Worm (Caenorhabditis elegans) whole organism, mixed stage, embryonic: ENCODE data around the gene ints-13.

Experiments used
- M03D4.4 ChIP-seq: sonication (generic microtip); optimal IDR thresholded peaks from 2 replicates; lab custom pipeline; 2017; ENCODE audit warnings: mild to moderate bottlenecking, missing genetic modification characterization, missing compliant biosample characterization
- bed-3 ChIP-seq: fragments of 200-800 bp; sonication (Bioruptor generic); optimal IDR thresholded peaks from 3 replicates; lab custom pipeline; 2018; ENCODE audit warnings: mild to moderate bottlenecking, missing genetic modification characterization, moderate library complexity, missing compliant biosample characterization
- blmp-1 ChIP-seq: fragments of 150-350 bp; optimal IDR thresholded peaks from 2 replicates; lab custom pipeline; 2014; ENCODE audit warnings: missing biosample characterization, missing genetic modification characterization
- ceh-39 ChIP-seq: fragments of 150-350 bp; optimal IDR thresholded peaks from 2 replicates; lab custom pipeline; 2014; ENCODE audit warnings: missing biosample characterization, missing genetic modification characterization
- ceh-43 ChIP-seq: fragments of 200-800 bp; sonication (Bioruptor generic); optimal IDR thresholded peaks from 2 replicates; lab custom pipeline; 2018; ENCODE audit warnings: mild to moderate bottlenecking, missing genetic modification characterization, moderate library complexity, missing compliant biosample characterization
- ceh-83 ChIP-seq: fragments of 200-800 bp; sonication (Bioruptor generic); optimal IDR thresholded peaks from 2 replicates; lab custom pipeline; 2018; ENCODE audit warnings: mild to moderate bottlenecking, missing genetic modification characterization, missing compliant biosample characterization
- ces-1 ChIP-seq: fragments of 150-350 bp; optimal IDR thresholded peaks from 2 replicates; lab custom pipeline; 2014; ENCODE audit warnings: missing biosample characterization, missing genetic modification reagents, missing genetic modification characterization
- cnd-1 ChIP-seq: fragments of 200-800 bp; sonication (Bioruptor generic); optimal IDR thresholded peaks from 2 replicates; lab custom pipeline; 2018; ENCODE audit warnings: mild to moderate bottlenecking, missing genetic modification characterization, missing compliant biosample characterization
- drap-1 ChIP-seq: fragments of 200-800 bp; sonication (Bioruptor generic); optimal IDR thresholded peaks from 3 replicates; lab custom pipeline; 2018; ENCODE audit warnings: mild to moderate bottlenecking, missing genetic modification characterization, missing compliant biosample characterization
- elt-1 ChIP-seq: sonication (generic microtip); optimal IDR thresholded peaks from 2 replicates; lab custom pipeline; 2017; ENCODE audit warnings: missing genetic modification characterization, mild to moderate bottlenecking, missing compliant biosample characterization, antibody characterized with exemption, moderate library complexity, borderline replicate concordance; ENCODE audit not compliant: insufficient read depth
- elt-3 ChIP-seq: fragments of 150-350 bp; optimal IDR thresholded peaks from 2 replicates; lab custom pipeline; 2014; ENCODE audit warnings: missing biosample characterization, missing genetic modification characterization
- flh-1 ChIP-seq: fragments of 200-800 bp; sonication (Bioruptor generic); optimal IDR thresholded peaks from 2 replicates; lab custom pipeline; 2018; ENCODE audit warnings: mild to moderate bottlenecking, missing genetic modification characterization, moderate library complexity, missing compliant biosample characterization
- ham-2 ChIP-seq: fragments of 200-800 bp; sonication (Bioruptor generic); optimal IDR thresholded peaks from 2 replicates; lab custom pipeline; 2018; ENCODE audit warnings: mild to moderate bottlenecking, missing genetic modification characterization, missing compliant biosample characterization
- hlh-1 ChIP-seq: fragments of 150-350 bp; optimal IDR thresholded peaks from 2 replicates; lab custom pipeline; 2014; ENCODE audit warnings: missing biosample characterization, missing genetic modification reagents, missing genetic modification characterization
- lin-13 ChIP-seq: fragments of 150-350 bp; optimal IDR thresholded peaks from 2 replicates; lab custom pipeline; 2014; ENCODE audit warnings: missing biosample characterization, missing genetic modification characterization
- lin-32 ChIP-seq: fragments of 200-800 bp; sonication (Bioruptor generic); optimal IDR thresholded peaks from 2 replicates; lab custom pipeline; 2018; ENCODE audit warnings: mild to moderate bottlenecking, missing genetic modification characterization, missing compliant biosample characterization
- lsy-2 ChIP-seq: fragments of 150-350 bp; optimal IDR thresholded peaks from 2 replicates; lab custom pipeline; 2014; ENCODE audit warnings: missing biosample characterization, missing genetic modification characterization
- mab-5 ChIP-seq: fragments of 150-350 bp; optimal IDR thresholded peaks from 2 replicates; lab custom pipeline; 2014; ENCODE audit warnings: missing biosample characterization, missing genetic modification characterization
- mep-1 ChIP-seq: fragments of 150-350 bp; optimal IDR thresholded peaks from 2 replicates; lab custom pipeline; 2017; ENCODE audit warnings: missing biosample characterization, missing genetic modification reagents, missing genetic modification characterization, inconsistent platforms
- mls-2 ChIP-seq: sonication (generic microtip); optimal IDR thresholded peaks from 2 replicates; lab custom pipeline; 2016; ENCODE audit warnings: mild to moderate bottlenecking, missing genetic modification characterization, moderate library complexity, missing compliant biosample characterization
- nhr-2 ChIP-seq: fragments of 150-350 bp; optimal IDR thresholded peaks from 2 replicates; lab custom pipeline; 2014; ENCODE audit warnings: missing biosample characterization, missing genetic modification characterization
- nhr-237 ChIP-seq: fragments of 150-350 bp; optimal IDR thresholded peaks from 2 replicates; lab custom pipeline; 2014; ENCODE audit warnings: missing biosample characterization, missing genetic modification characterization
- nhr-28 ChIP-seq: fragments of 150-350 bp; optimal IDR thresholded peaks from 2 replicates; lab custom pipeline; 2014; ENCODE audit warnings: missing biosample characterization, missing genetic modification characterization
- nhr-76 ChIP-seq: sonication (generic microtip); optimal IDR thresholded peaks from 2 replicates; lab custom pipeline; 2017; ENCODE audit warnings: missing biosample characterization, missing genetic modification characterization
- pha-4 ChIP-seq: fragments of 150-350 bp; optimal IDR thresholded peaks from 2 replicates; lab custom pipeline; 2018; ENCODE audit warnings: missing biosample characterization, missing genetic modification reagents, missing genetic modification characterization
- sem-2 ChIP-seq: fragments of 200-800 bp; sonication (Bioruptor generic); optimal IDR thresholded peaks from 2 replicates; lab custom pipeline; 2018; ENCODE audit warnings: mild to moderate bottlenecking, missing genetic modification characterization, missing compliant biosample characterization
- snpc-4 ChIP-seq: fragments of 150-350 bp; optimal IDR thresholded peaks from 2 replicates; lab custom pipeline; 2014; ENCODE audit warnings: missing biosample characterization, missing genetic modification characterization
- sptf-1 ChIP-seq: sonication (generic microtip); optimal IDR thresholded peaks from 2 replicates; lab custom pipeline; 2017; ENCODE audit warnings: mild to moderate bottlenecking, missing genetic modification characterization, moderate library complexity, missing compliant biosample characterization
- tbx-8 ChIP-seq: fragments of 200-800 bp; sonication (Bioruptor generic); optimal IDR thresholded peaks from 2 replicates; lab custom pipeline; 2018; ENCODE audit warnings: mild to moderate bottlenecking, missing genetic modification characterization, moderate library complexity, missing compliant biosample characterization
- unc-120 ChIP-seq: sonication (generic microtip); optimal IDR thresholded peaks from 2 replicates; lab custom pipeline; 2017; ENCODE audit warnings: missing genetic modification characterization, missing compliant biosample characterization; ENCODE audit not compliant: poor library complexity, severe bottlenecking
- unc-39 ChIP-seq: fragments of 150-350 bp; optimal IDR thresholded peaks from 2 replicates; lab custom pipeline; 2014; ENCODE audit warnings: missing biosample characterization, missing genetic modification characterization
- zip-8 ChIP-seq: fragments of 150-350 bp; optimal IDR thresholded peaks from 2 replicates; lab custom pipeline; 2014; ENCODE audit warnings: missing biosample characterization, missing genetic modification characterization
- ztf-11 ChIP-seq: fragments of 150-350 bp; optimal IDR thresholded peaks from 2 replicates; lab custom pipeline; 2014; ENCODE audit warnings: missing biosample characterization, missing genetic modification characterization

ints-13 gene

ce11 chrIV:204998-205397 is 32.3 kb downstream of the ints-13 start, which contains the start of gene coa-1:
Gene coa-1 (plus strand): TSS chrIV:205298.
- TF ChIP-seq cnd-1 (tag; lab: Kevin White, UChicago) (no peak), drap-1 (no peak), ham-2 (no peak), nhr-237 (tag; lab: Kevin White, UChicago) (no peak), tbx-8 (GFP tag; lab: Kevin White, UChicago) (no peak), ceh-83 (GFP tag; lab: Kevin White, UChicago) (no peak), ztf-11 (no peak), snpc-4 (tag; lab: Kevin White, UChicago) (no peak), mep-1 (tag; lab: Kevin White, UChicago) (no peak), hlh-1 (no peak), lsy-2 (no peak), elt-1 (no peak), zip-8 (tag; lab: Kevin White, UChicago) (no peak), elt-3 (no peak), sptf-1 (tag; lab: Kevin White, UChicago) (no peak), ceh-39 (tag; lab: Kevin White, UChicago) (no peak), nhr-2 (tag; lab: Kevin White, UChicago) (no peak)

ce11 chrIV:202921-203652 is 34.2 kb downstream of the ints-13 start, which contains the start of gene gfrp-1:
Gene gfrp-1 (plus strand): TSS chrIV:203602.
- TF ChIP-seq zip-8 (tag; lab: Kevin White, UChicago) (peak; percentile 98), M03D4.4 (tag; lab: Kevin White, UChicago) (no peak)

- TF ChIP-seq zip-8 (tag; lab: Kevin White, UChicago) (no peak), flh-1 (GFP tag; lab: Kevin White, UChicago) (no peak), bed-3 (GFP tag; lab: Kevin White, UChicago) (no peak), sptf-1 (tag; lab: Kevin White, UChicago) (no peak), elt-1 (no peak), ceh-43 (GFP tag; lab: Kevin White, UChicago) (no peak), mab-5 (no peak), lsy-2 (no peak), nhr-237 (tag; lab: Kevin White, UChicago) (no peak), ces-1 (GFP tag; lab: Kevin White, UChicago) (no peak), tbx-8 (GFP tag; lab: Kevin White, UChicago) (no peak), hlh-1 (no peak), elt-3 (no peak), pha-4 (no peak), nhr-28 (tag; lab: Kevin White, UChicago) (no peak), cnd-1 (tag; lab: Kevin White, UChicago) (no peak), lin-13 (tag; lab: Kevin White, UChicago) (no peak), M03D4.4 (tag; lab: Kevin White, UChicago) (no peak), ceh-83 (GFP tag; lab: Kevin White, UChicago) (no peak), unc-120 (no peak)
These were observed 42.8 kb downstream of the ints-13 start, which contains the start of gene csn-3 for ce11 chrIV:194442-194841. Gene csn-3 (plus strand): TSS chrIV:194742.

DNA sequence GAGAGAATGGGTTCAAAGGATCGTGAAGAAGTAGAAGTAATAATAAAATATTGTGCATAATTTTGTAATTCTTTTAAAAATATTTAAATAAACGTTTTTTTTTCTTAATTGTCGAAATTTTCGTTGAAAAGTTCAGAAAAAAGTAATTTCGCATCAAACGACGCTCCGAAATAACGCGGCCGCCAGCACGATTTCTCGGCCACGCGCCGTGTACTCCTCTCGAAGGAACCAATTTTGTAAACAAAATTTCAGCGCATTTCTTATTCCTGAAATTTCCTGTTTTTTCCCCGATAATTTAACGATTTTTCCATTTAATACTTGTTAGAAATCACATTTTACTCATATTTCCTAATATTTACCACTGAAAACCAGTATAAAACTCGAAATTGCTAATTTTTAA is 45.2 kb downstream of the ints-13 start, which contains the start of gene Y38C1AA.12:
Gene Y38C1AA.12, plus strand, starts transcription at position 211 of the 400 bp plus-strand sequence.
- TF ChIP-seq pha-4 = peak; percentile 61
- no peak for TF ChIP-seq sem-2
- TF ChIP-seq lsy-2 = peak; percentile 59
- no peak for TF ChIP-seq nhr-76 (tag; lab: Kevin White, UChicago)
- no peak for TF ChIP-seq unc-39 (tag; lab: Kevin White, UChicago)
- no peak for TF ChIP-seq elt-3
- TF ChIP-seq ceh-83 (GFP tag; lab: Kevin White, UChicago) = peak; percentile 11
- no peak for TF ChIP-seq hlh-1
- TF ChIP-seq mep-1 (tag; lab: Kevin White, UChicago) = peak; percentile 17
- no peak for TF ChIP-seq ztf-11
- peak; percentile 6 for TF ChIP-seq lin-32 (GFP tag; lab: Kevin White, UChicago)
- TF ChIP-seq cnd-1 (tag; lab: Kevin White, UChicago) = peak; percentile 40
- TF ChIP-seq mls-2 (tag; lab: Kevin White, UChicago) = peak; percentile 69
- no peak for TF ChIP-seq elt-1
- TF ChIP-seq bed-3 (GFP tag; lab: Kevin White, UChicago) = no peak
- TF ChIP-seq ham-2 = no peak
- no peak for TF ChIP-seq ceh-43 (GFP tag; lab: Kevin White, UChicago)
- TF ChIP-seq mab-5 = no peak
- TF ChIP-seq M03D4.4 (tag; lab: Kevin White, UChicago) = peak; percentile 36
- TF ChIP-seq nhr-28 (tag; lab: Kevin White, UChicago) = no peak
- TF ChIP-seq snpc-4 (tag; lab: Kevin White, UChicago) = no peak
- peak; percentile 19 for TF ChIP-seq ces-1 (GFP tag; lab: Kevin White, UChicago)
- peak; percentile 68 for TF ChIP-seq sptf-1 (tag; lab: Kevin White, UChicago)
- no peak for TF ChIP-seq flh-1 (GFP tag; lab: Kevin White, UChicago)
- TF ChIP-seq blmp-1 (tag; lab: Kevin White, UChicago) = no peak
- TF ChIP-seq nhr-2 (tag; lab: Kevin White, UChicago) = no peak
- peak; percentile 35 for TF ChIP-seq nhr-237 (tag; lab: Kevin White, UChicago)
- peak; percentile 47 for TF ChIP-seq lin-13 (tag; lab: Kevin White, UChicago)
- peak; percentile 24 for TF ChIP-seq drap-1
- TF ChIP-seq tbx-8 (GFP tag; lab: Kevin White, UChicago) = no peak
